Worm (Caenorhabditis elegans) whole organism, L4/young adult: Measurements from ENCODE around the gene C09G9.1.

Experiments
- W03F9.2 ChIP-seq: fragments of 150-350 bp; optimal IDR thresholded peaks from 2 replicates; lab custom pipeline; 2014; ENCODE audit warnings: missing biosample characterization, missing genetic modification characterization
- him-1 ChIP-seq: sonication (generic microtip); optimal IDR thresholded peaks from 2 replicates; lab custom pipeline; 2016; ENCODE audit warnings: missing genotype, missing genetic modification reagents, missing genetic modification characterization, missing compliant biosample characterization

- no peak for TF ChIP-seq him-1
- TF ChIP-seq W03F9.2 (tag; lab: Kevin White, UChicago), result no peak
Measured at ce11 chrIV:8914187-8914586, 48.9 kb upstream of the C09G9.1 start.
